Fruit fly (Drosophila melanogaster) S2 (cell line): ENCODE measurements around the gene lap.

ENCODE experiments used
- CG8478 ChIP-seq: fragments of >200 bp; optimal IDR thresholded peaks from 2 replicates; lab custom pipeline; 2018
- CTCF ChIP-seq, 2 experiments: fragments of >200 bp; optimal IDR thresholded peaks; 2 replicates each; lab custom pipeline; 2018

DNA sequence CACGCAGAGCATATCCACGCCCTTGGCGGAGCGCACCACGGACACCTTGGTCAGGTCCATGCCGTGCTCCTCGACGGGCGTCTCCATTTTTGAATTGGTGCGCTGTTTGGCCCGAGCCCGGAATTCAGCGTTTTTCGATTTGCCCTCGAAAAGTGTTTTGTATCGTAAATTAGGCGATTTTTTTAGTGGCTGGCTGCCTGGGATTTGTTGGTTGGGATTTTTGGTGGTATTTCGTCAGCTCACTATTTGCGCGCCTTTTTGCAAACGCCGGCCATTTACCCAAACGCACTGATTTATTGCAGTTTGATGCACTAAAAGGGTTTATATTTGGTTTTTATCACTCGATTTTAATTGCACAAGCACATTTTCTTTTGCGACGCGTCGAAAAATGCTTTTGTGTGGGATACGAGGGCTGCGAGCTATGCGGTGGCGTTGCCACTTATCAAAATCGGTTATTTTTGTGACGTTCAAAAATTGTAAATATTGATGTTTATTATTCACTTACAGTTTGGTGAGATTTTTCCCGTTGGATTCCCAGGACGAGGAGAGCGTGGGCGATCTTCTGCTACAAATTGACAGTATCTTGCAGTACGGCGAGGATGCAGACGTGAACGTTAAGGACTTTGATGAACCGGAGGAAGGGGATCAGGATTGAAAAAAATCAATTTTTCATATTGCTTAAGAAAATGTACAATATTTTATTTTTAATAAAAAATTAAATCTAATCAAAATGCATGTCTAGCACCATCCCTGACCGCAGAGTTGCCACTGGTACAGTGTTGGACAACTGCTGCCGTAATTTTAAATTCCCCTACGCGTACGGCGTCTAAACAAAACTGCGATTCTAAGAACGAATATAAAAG lies 36.0 kb upstream of the lap start, which contains the start of the genes gfzf and Sas-4:
- TF ChIP-seq CG8478 (lab: Kevin White, UChicago): no peak
- TF ChIP-seq CTCF (optimal IDR thresholded peaks at IDR 0.05; lab: Kevin White, UChicago): no peak
